Worm (Caenorhabditis elegans): Measurements from ENCODE around the gene C53D6.8.

ce11 chrIV:9021245-9021779 is 18.8 kb upstream of the C53D6.8 start:
- TF ChIP-seq snpc-4 (tag; optimal IDR thresholded peaks at IDR 0.05) (no peak), daf-12 (tag; optimal IDR thresholded peaks at IDR 0.05) (no peak), aly-2 (tag; optimal IDR thresholded peaks at IDR 0.05) (no peak), tbx-2 (tag; optimal IDR thresholded peaks at IDR 0.05) (no peak), nhr-25 (tag; optimal IDR thresholded peaks at IDR 0.05) (no peak), mdl-1 (tag; optimal IDR thresholded peaks at IDR 0.05) (no peak), nfya-1 (tag; optimal IDR thresholded peaks at IDR 0.05; ENCODE audit: insufficient read depth) (no peak), unc-62 (GFP tag; optimal IDR thresholded peaks at IDR 0.05) (no peak), zag-1 (tag; optimal IDR thresholded peaks at IDR 0.05) (no peak), lsy-12 (tag; optimal IDR thresholded peaks at IDR 0.05) (no peak), nhr-12 (tag; optimal IDR thresholded peaks at IDR 0.05) (no peak), ama-1 (optimal IDR thresholded peaks at IDR 0.05) (no peak), egl-27 (tag; optimal IDR thresholded peaks at IDR 0.05) (no peak), nhr-77 (tag; optimal IDR thresholded peaks at IDR 0.05) (no peak)
